Worm (Caenorhabditis elegans): ENCODE measurements around the gene gst-37.

ce11 chrV:1874827-1875226 is 46.6 kb upstream of the gst-37 start:
- no peak for TF ChIP-seq skn-1 (tag; optimal IDR thresholded peaks at IDR 0.05)
- TF ChIP-seq unc-39 (tag; optimal IDR thresholded peaks at IDR 0.05), result no peak
- TF ChIP-seq unc-62 (GFP tag; optimal IDR thresholded peaks at IDR 0.05), result no peak
- no peak for TF ChIP-seq ceh-82 (tag; optimal IDR thresholded peaks at IDR 0.05)
- TF ChIP-seq ama-1 (optimal IDR thresholded peaks at IDR 0.05), result no peak
- TF ChIP-seq nhr-237 (tag; optimal IDR thresholded peaks at IDR 0.05), result no peak
- no peak for TF ChIP-seq elt-3 (tag; optimal IDR thresholded peaks at IDR 0.05)
- no peak for TF ChIP-seq zag-1 (tag; optimal IDR thresholded peaks at IDR 0.05)
- TF ChIP-seq sea-2 (GFP tag; optimal IDR thresholded peaks at IDR 0.05), result no peak
- no peak for TF ChIP-seq tbx-2 (tag; optimal IDR thresholded peaks at IDR 0.05)
